Worm (Caenorhabditis elegans): ENCODE results near the gene nlp-58.

ce11 chrV:9958231-9958630, 9.5 kb upstream of the nlp-58 start, which contains the start of gene anmt-3:
- TF ChIP-seq ref-1 (GFP tag; conservative IDR thresholded peaks at IDR 0.05) (no peak), cog-1 (tag; optimal IDR thresholded peaks at IDR 0.05) (no peak), med-1 (GFP tag; optimal IDR thresholded peaks at IDR 0.05; ENCODE audit: insufficient read depth) (no peak)

Measured in whole organism, midembryonic.